Worm (Caenorhabditis elegans): ENCODE results near the gene ZK938.1.

Gene ZK938.1

ce11 chrII:9829108-9829507 lies at the start of gene ZK938.1:
TSS of gene ZK938.1 (plus strand) at chrII:9829408.
- no peak for TF ChIP-seq egl-27 (tag; optimal IDR thresholded peaks at IDR 0.05)
- TF ChIP-seq lin-39 (tag; optimal IDR thresholded peaks at IDR 0.05), result no peak
- TF ChIP-seq ZK546.5 (tag; optimal IDR thresholded peaks at IDR 0.05), result no peak
- no peak for TF ChIP-seq sma-3 (GFP tag; optimal IDR thresholded peaks at IDR 0.05)
- no peak for TF ChIP-seq nhr-11 (tag; optimal IDR thresholded peaks at IDR 0.05)
- TF ChIP-seq nhr-77 (tag; optimal IDR thresholded peaks at IDR 0.05), result no peak
- TF ChIP-seq nhr-23 (tag; optimal IDR thresholded peaks at IDR 0.05), result no peak
- TF ChIP-seq nhr-6 (tag; optimal IDR thresholded peaks at IDR 0.05), result no peak
- TF ChIP-seq elt-1 (tag; optimal IDR thresholded peaks at IDR 0.05), result no peak
- no peak for TF ChIP-seq ztf-4 (tag; optimal IDR thresholded peaks at IDR 0.05)
- TF ChIP-seq nhr-237 (tag; optimal IDR thresholded peaks at IDR 0.05), result no peak
- no peak for TF ChIP-seq ceh-82 (tag; optimal IDR thresholded peaks at IDR 0.05)
- TF ChIP-seq elt-3 (tag; optimal IDR thresholded peaks at IDR 0.05), result no peak
- no peak for TF ChIP-seq unc-39 (tag; optimal IDR thresholded peaks at IDR 0.05)
- TF ChIP-seq nhr-129 (tag; optimal IDR thresholded peaks at IDR 0.05), result no peak
- no peak for TF ChIP-seq lin-11 (tag; optimal IDR thresholded peaks at IDR 0.05)

- peak; percentile 13 for TF ChIP-seq crh-2 (tag; optimal IDR thresholded peaks at IDR 0.05)
- peak; percentile 77 for TF ChIP-seq fos-1 (tag; optimal IDR thresholded peaks at IDR 0.05)
- peak; percentile 54 for TF ChIP-seq sma-9 (GFP tag; optimal IDR thresholded peaks at IDR 0.05)
- no peak for TF ChIP-seq sma-9 (tag; optimal IDR thresholded peaks at IDR 0.05)
- TF ChIP-seq ztf-1 (GFP tag; conservative IDR thresholded peaks at IDR 0.05), result no peak
These were observed 47.4 kb upstream of the ZK938.1 start, which contains the start of gene cyp-13A1 for ce11 chrII:9781842-9782241. TSS of gene cyp-13A1 (minus strand) at chrII:9781997.

- TF ChIP-seq nhr-6 (tag; optimal IDR thresholded peaks at IDR 0.05) (no peak), R02D3.7 (tag; optimal IDR thresholded peaks at IDR 0.05) (no peak), nhr-12 (tag; optimal IDR thresholded peaks at IDR 0.05) (no peak), F13H6.1 (tag; optimal IDR thresholded peaks at IDR 0.05) (no peak), nhr-237 (tag; optimal IDR thresholded peaks at IDR 0.05) (no peak), mab-5 (tag; optimal IDR thresholded peaks at IDR 0.05) (no peak), snpc-4 (tag; optimal IDR thresholded peaks at IDR 0.05) (no peak), nhr-23 (tag; optimal IDR thresholded peaks at IDR 0.05) (no peak), elt-3 (tag; optimal IDR thresholded peaks at IDR 0.05) (no peak), unc-39 (tag; optimal IDR thresholded peaks at IDR 0.05) (no peak), ztf-4 (tag; optimal IDR thresholded peaks at IDR 0.05) (no peak), aly-2 (tag; optimal IDR thresholded peaks at IDR 0.05) (no peak), mbf-1 (tag; optimal IDR thresholded peaks at IDR 0.05) (no peak), peb-1 (tag; optimal IDR thresholded peaks at IDR 0.05) (no peak), unc-62 (GFP tag; optimal IDR thresholded peaks at IDR 0.05) (no peak)
These were observed 46.9 kb upstream of the ZK938.1 start, which contains the start of gene T10B9.14 for ce11 chrII:9782337-9782736. TSS of gene T10B9.14 (minus strand) at chrII:9782437.

ce11 chrII:9786215-9786614 lies 43.0 kb upstream of the ZK938.1 start:
- TF ChIP-seq F13H6.1 (tag; optimal IDR thresholded peaks at IDR 0.05), result no peak
- peak; percentile 1 for TF ChIP-seq nhr-21 (tag; optimal IDR thresholded peaks at IDR 0.05)
- TF ChIP-seq dmd-4 (tag; optimal IDR thresholded peaks at IDR 0.05), result no peak
- no peak for TF ChIP-seq lin-11 (tag; optimal IDR thresholded peaks at IDR 0.05)
- TF ChIP-seq sma-9 (GFP tag; optimal IDR thresholded peaks at IDR 0.05), result peak; percentile 36
- TF ChIP-seq sma-9 (tag; optimal IDR thresholded peaks at IDR 0.05), result no peak
- TF ChIP-seq snpc-4 (tag; optimal IDR thresholded peaks at IDR 0.05), result no peak
- peak in 1 of 2 experiments; percentile 7 for TF ChIP-seq lsy-2 (tag; optimal IDR thresholded peaks at IDR 0.05)

- TF ChIP-seq egl-27 (tag; optimal IDR thresholded peaks at IDR 0.05) (peak; percentile 83), ceh-82 (tag; optimal IDR thresholded peaks at IDR 0.05) (no peak), unc-39 (tag; optimal IDR thresholded peaks at IDR 0.05) (no peak), nhr-129 (tag; optimal IDR thresholded peaks at IDR 0.05) (peak; percentile 48), Y55F3AM.14 (GFP tag; optimal IDR thresholded peaks at IDR 0.05) (no peak), skn-1 (tag; optimal IDR thresholded peaks at IDR 0.05) (no peak), snpc-4 (tag; optimal IDR thresholded peaks at IDR 0.05) (peak; percentile 95), nhr-237 (tag; optimal IDR thresholded peaks at IDR 0.05) (no peak), crh-2 (tag; optimal IDR thresholded peaks at IDR 0.05) (peak; percentile 73), F13H6.1 (tag; optimal IDR thresholded peaks at IDR 0.05) (peak; percentile 80), sma-3 (GFP tag; optimal IDR thresholded peaks at IDR 0.05) (peak; percentile 73), nhr-23 (tag; optimal IDR thresholded peaks at IDR 0.05) (no peak), unc-62 (GFP tag; optimal IDR thresholded peaks at IDR 0.05) (no peak), ztf-11 (tag; optimal IDR thresholded peaks at IDR 0.05) (no peak), fos-1 (tag; optimal IDR thresholded peaks at IDR 0.05) (peak; percentile 89), mdl-1 (tag; optimal IDR thresholded peaks at IDR 0.05) (peak in 1 of 2 experiments; percentile 68), mbf-1 (tag; optimal IDR thresholded peaks at IDR 0.05) (no peak), lin-11 (tag; optimal IDR thresholded peaks at IDR 0.05) (no peak), lin-39 (tag; optimal IDR thresholded peaks at IDR 0.05) (no peak), ceh-16 (tag; optimal IDR thresholded peaks at IDR 0.05) (peak; percentile 88), unc-55 (GFP tag; optimal IDR thresholded peaks at IDR 0.05) (peak; percentile 45), blmp-1 (tag; optimal IDR thresholded peaks at IDR 0.05; ENCODE audit: insufficient read depth) (peak; percentile 86), C34F6.9 (tag; optimal IDR thresholded peaks at IDR 0.05) (peak; percentile 25), nhr-25 (tag; optimal IDR thresholded peaks at IDR 0.05) (peak; percentile 85), nhr-21 (tag; optimal IDR thresholded peaks at IDR 0.05) (peak; percentile 67), elt-1 (tag; optimal IDR thresholded peaks at IDR 0.05) (peak; percentile 35), nhr-6 (tag; optimal IDR thresholded peaks at IDR 0.05) (peak; percentile 20)
These were observed 41.6 kb upstream of the ZK938.1 start, which contains the start of gene cyp-13A2 for ce11 chrII:9787395-9788152. TSS of gene cyp-13A2 (minus strand) at chrII:9787629.

All from whole organism, L2 larva.